Fruit fly (Drosophila melanogaster): ENCODE measurements around the gene CG45012.

DNA sequence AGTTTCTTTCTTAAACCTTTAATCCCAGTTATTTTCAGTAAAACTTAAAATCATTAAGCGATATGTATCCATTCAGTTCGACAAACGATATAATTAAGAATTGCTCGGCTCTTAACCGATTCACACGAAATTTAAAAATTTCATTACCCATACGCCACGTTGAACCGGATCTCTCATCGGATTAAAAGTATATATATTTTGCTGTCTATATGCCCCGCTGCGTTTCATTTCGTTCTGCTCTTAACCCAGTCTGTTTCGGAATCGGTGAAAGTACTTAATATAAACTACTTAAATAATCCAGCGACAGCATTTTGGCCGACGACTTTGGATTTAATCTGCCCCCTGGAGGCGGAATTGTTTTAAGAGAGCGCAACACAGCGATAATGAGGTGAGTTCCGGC, 18.7 kb downstream of the CG45012 start, which contains the start of gene CG42751:
- TF ChIP-seq dsx (GFP tag; optimal IDR thresholded peaks at IDR 0.05; ENCODE audit: poor library complexity, severe bottlenecking) (no peak), CG16779 (tag; optimal IDR thresholded peaks at IDR 0.05) (no peak), Lpt (GFP tag; optimal IDR thresholded peaks at IDR 0.05) (no peak), CG6854 (GFP tag; optimal IDR thresholded peaks at IDR 0.05) (no peak), CG6163 (GFP tag; IDR thresholded peaks at IDR 0.05) (no peak), vri (GFP tag; optimal IDR thresholded peaks at IDR 0.05) (no peak), pdm3 (GFP tag; optimal IDR thresholded peaks at IDR 0.05) (no peak), CG10631 (GFP tag; optimal IDR thresholded peaks at IDR 0.05) (no peak), Ets96B (tag; optimal IDR thresholded peaks at IDR 0.05) (no peak), CG9139 (GFP tag; optimal IDR thresholded peaks at IDR 0.05) (no peak), CG10669 (GFP tag; optimal IDR thresholded peaks at IDR 0.05) (no peak), cyc (GFP tag; optimal IDR thresholded peaks at IDR 0.05) (no peak), CG6276 (GFP tag; optimal IDR thresholded peaks at IDR 0.05) (no peak), CG11762 (GFP tag; optimal IDR thresholded peaks at IDR 0.05; ENCODE audit: insufficient read depth) (no peak)
